Fruit fly (Drosophila melanogaster) whole organism, embryonic: ENCODE results near the gene Ns1.

ENCODE experiments used
- CG10209 ChIP-seq: fragments of 200-800 bp; sonication (Bioruptor generic); optimal IDR thresholded peaks from 3 replicates; lab custom pipeline; 2017; ENCODE audit warnings: missing biosample characterization, mild to moderate bottlenecking, missing genetic modification characterization, missing genetic modification reagents
- CG10462 ChIP-seq: fragments of 200-800 bp; sonication (Bioruptor generic); optimal IDR thresholded peaks from 2 replicates; lab custom pipeline; 2016; ENCODE audit warnings: missing biosample characterization, missing genetic modification characterization
- CG10543 ChIP-seq: fragments of 200-800 bp; sonication (Bioruptor generic); optimal IDR thresholded peaks from 3 replicates; lab custom pipeline; 2017; ENCODE audit warnings: missing biosample characterization, mild to moderate bottlenecking, missing genetic modification characterization, moderate library complexity
- CG11085 ChIP-seq: fragments of 200-800 bp; sonication (Bioruptor generic); IDR thresholded peaks from 2 replicates; pipeline ENCODE4 v1.3.6; 2022; ENCODE audit warnings: missing biosample characterization, missing genetic modification characterization
- CG12219 ChIP-seq: fragments of 200-800 bp; sonication (Bioruptor generic); optimal IDR thresholded peaks from 3 replicates; lab custom pipeline; 2018; ENCODE audit warnings: missing biosample characterization, mild to moderate bottlenecking, missing genetic modification characterization
- CG1233 ChIP-seq: fragments of 200-800 bp; sonication (Bioruptor generic); optimal IDR thresholded peaks from 4 replicates; lab custom pipeline; 2018; ENCODE audit warnings: missing biosample characterization, mild to moderate bottlenecking, missing genetic modification characterization
- CG14860 ChIP-seq: fragments of 200-800 bp; sonication (Bioruptor generic); IDR thresholded peaks from 3 replicates; pipeline ENCODE4 v1.3.6; 2022; ENCODE audit warnings: missing biosample characterization, missing genetic modification characterization; ENCODE audit not compliant: partially characterized antibody
- CG15479 ChIP-seq: fragments of 200-800 bp; sonication (Bioruptor generic); optimal IDR thresholded peaks from 3 replicates; lab custom pipeline; 2019; ENCODE audit warnings: missing biosample characterization, mild to moderate bottlenecking, missing genetic modification characterization, moderate library complexity
- CG15514 ChIP-seq: fragments of 200-800 bp; sonication (Bioruptor generic); optimal IDR thresholded peaks from 3 replicates; lab custom pipeline; 2017; ENCODE audit warnings: missing biosample characterization, missing genetic modification characterization, mild to moderate bottlenecking, moderate library complexity, missing genetic modification reagents
- CG15601 ChIP-seq: fragments of 200-800 bp; sonication (Bioruptor generic); optimal IDR thresholded peaks from 3 replicates; lab custom pipeline; 2019; ENCODE audit warnings: missing biosample characterization, mild to moderate bottlenecking, missing genetic modification characterization, moderate library complexity
- CG18619 ChIP-seq: fragments of 200-800 bp; sonication (Bioruptor generic); optimal IDR thresholded peaks from 3 replicates; lab custom pipeline; 2017; ENCODE audit warnings: missing biosample characterization, mild to moderate bottlenecking, missing genetic modification characterization
- CG3065 ChIP-seq: fragments of 200-800 bp; sonication (Bioruptor generic); optimal IDR thresholded peaks from 2 replicates; lab custom pipeline; 2016; ENCODE audit warnings: missing biosample characterization, missing genetic modification characterization
- CG31388 ChIP-seq: fragments of 200-800 bp; sonication (Bioruptor generic); optimal IDR thresholded peaks from 2 replicates; lab custom pipeline; 2016; ENCODE audit warnings: missing biosample characterization, missing genetic modification characterization
- CG32532 ChIP-seq: fragments of 200-800 bp; sonication (Bioruptor generic); IDR thresholded peaks from 2 replicates; pipeline ENCODE4 v1.3.6; 2022; ENCODE audit warnings: missing biosample characterization, missing genetic modification characterization
- CG3407 ChIP-seq: fragments of 200-800 bp; sonication (Bioruptor generic); optimal IDR thresholded peaks from 2 replicates; lab custom pipeline; 2018; ENCODE audit warnings: missing biosample characterization, mild to moderate bottlenecking, missing genetic modification characterization
- CG4360 ChIP-seq: fragments of 200-800 bp; sonication (Bioruptor generic); IDR thresholded peaks from 2 replicates; pipeline ENCODE4 v1.3.6; 2022; ENCODE audit warnings: missing biosample characterization, missing genetic modification characterization
- CG4404 ChIP-seq: fragments of 200-800 bp; sonication (Bioruptor generic); IDR thresholded peaks from 2 replicates; pipeline ENCODE4 v1.3.6; 2022; ENCODE audit warnings: missing biosample characterization, missing genetic modification characterization
- CG4424 ChIP-seq: fragments of 200-800 bp; sonication (Bioruptor generic); optimal IDR thresholded peaks from 3 replicates; lab custom pipeline; 2016; ENCODE audit warnings: missing biosample characterization, missing genetic modification characterization
- CG7556 ChIP-seq: fragments of 200-800 bp; sonication (Bioruptor generic); optimal IDR thresholded peaks from 2 replicates; lab custom pipeline; 2017; ENCODE audit warnings: missing biosample characterization, mild to moderate bottlenecking, missing genetic modification characterization
- CG8924 ChIP-seq: fragments of 200-800 bp; optimal IDR thresholded peaks from 3 replicates; lab custom pipeline; 2019; ENCODE audit warnings: missing biosample characterization, mild to moderate bottlenecking, missing genetic modification characterization, moderate library complexity
- CG9437 ChIP-seq: fragments of 200-800 bp; sonication (Bioruptor generic); optimal IDR thresholded peaks from 2 replicates; lab custom pipeline; 2018; ENCODE audit warnings: missing biosample characterization, mild to moderate bottlenecking, missing genetic modification characterization
- CTCF ChIP-seq: fragments of 200-800 bp; sonication (Bioruptor generic); optimal IDR thresholded peaks from 2 replicates; lab custom pipeline; 2017; ENCODE audit warnings: missing biosample characterization, mild to moderate bottlenecking, missing genetic modification characterization, moderate library complexity
- CkIIα-i1 ChIP-seq: fragments of 200-800 bp; sonication (Bioruptor generic); IDR thresholded peaks from 2 replicates; pipeline ENCODE4 v1.3.6; 2022; ENCODE audit warnings: missing biosample characterization, missing genetic modification characterization
- CoRest ChIP-seq: fragments of 200-800 bp; sonication (Bioruptor generic); optimal IDR thresholded peaks from 3 replicates; lab custom pipeline; 2018; ENCODE audit warnings: missing biosample characterization, mild to moderate bottlenecking, missing genetic modification characterization, moderate library complexity
- CrebB ChIP-seq: fragments of 200-800 bp; sonication (Bioruptor generic); optimal IDR thresholded peaks from 3 replicates; lab custom pipeline; 2018; ENCODE audit warnings: missing biosample characterization, mild to moderate bottlenecking, missing genetic modification characterization
- Doc2 ChIP-seq: fragments of 200-800 bp; sonication (Bioruptor generic); IDR thresholded peaks from 2 replicates; pipeline ENCODE4 v1.3.6; 2022; ENCODE audit warnings: missing biosample characterization, missing genetic modification characterization
- Elba2 ChIP-seq: fragments of 200-800 bp; sonication (Bioruptor generic); optimal IDR thresholded peaks from 3 replicates; lab custom pipeline; 2016; ENCODE audit warnings: missing biosample characterization, missing genetic modification characterization
- HLH3B ChIP-seq: fragments of 200-800 bp; sonication (Bioruptor generic); IDR thresholded peaks from 2 replicates; pipeline ENCODE4 v1.3.6; 2022; ENCODE audit warnings: missing biosample characterization, missing genetic modification characterization
- Hmr ChIP-seq: fragments of 200-800 bp; sonication (Bioruptor generic); optimal IDR thresholded peaks from 3 replicates; lab custom pipeline; 2017; ENCODE audit warnings: mild to moderate bottlenecking, missing biosample characterization, missing genetic modification reagents, missing genetic modification characterization
- Jarid2 ChIP-seq: fragments of 200-800 bp; sonication (Bioruptor generic); optimal IDR thresholded peaks from 3 replicates; lab custom pipeline; 2017; ENCODE audit warnings: mild to moderate bottlenecking, missing biosample characterization, missing genetic modification reagents, missing genetic modification characterization
- Lim3 ChIP-seq: fragments of 200-800 bp; sonication (Bioruptor generic); IDR thresholded peaks from 2 replicates; pipeline ENCODE4 v1.3.6; 2022; ENCODE audit warnings: missing biosample characterization, missing genetic modification characterization
- Nf-YA ChIP-seq: fragments of 200-800 bp; sonication (Bioruptor generic); IDR thresholded peaks from 2 replicates; pipeline ENCODE4 v1.3.6; 2022; ENCODE audit warnings: missing biosample characterization, missing genetic modification characterization
- Poxn ChIP-seq: fragments of 200-800 bp; sonication (Bioruptor generic); IDR thresholded peaks from 2 replicates; pipeline ENCODE4 v1.3.6; 2022; ENCODE audit warnings: missing biosample characterization, missing genetic modification characterization
- Ptx1 ChIP-seq: fragments of 200-800 bp; sonication (Bioruptor generic); IDR thresholded peaks from 2 replicates; pipeline ENCODE4 v1.3.6; 2022; ENCODE audit warnings: missing biosample characterization, missing genetic modification characterization
- ap ChIP-seq: fragments of 200-800 bp; sonication (Bioruptor generic); IDR thresholded peaks from 2 replicates; pipeline ENCODE4 v1.3.6; 2022; ENCODE audit warnings: missing biosample characterization, missing genetic modification characterization
- bbx ChIP-seq: fragments of 200-800 bp; sonication (Bioruptor generic); IDR thresholded peaks from 2 replicates; pipeline ENCODE4 v1.3.6; 2022; ENCODE audit warnings: missing biosample characterization, missing genetic modification characterization; ENCODE audit not compliant: partially characterized antibody
- chn ChIP-seq: fragments of 200-800 bp; sonication (Bioruptor generic); optimal IDR thresholded peaks from 2 replicates; lab custom pipeline; 2016; ENCODE audit warnings: missing biosample characterization, missing genetic modification characterization
- ci ChIP-seq: fragments of 200-800 bp; sonication (Bioruptor generic); IDR thresholded peaks from 3 replicates; pipeline ENCODE4 v1.3.6; 2022; ENCODE audit warnings: missing biosample characterization, missing genetic modification characterization
- dimm ChIP-seq: fragments of 200-800 bp; sonication (Bioruptor generic); IDR thresholded peaks from 2 replicates; pipeline ENCODE4 v1.3.6; 2022; ENCODE audit warnings: missing biosample characterization, missing genetic modification characterization
- gem ChIP-seq: fragments of 200-800 bp; sonication (Bioruptor generic); optimal IDR thresholded peaks from 2 replicates; lab custom pipeline; 2019; ENCODE audit warnings: missing biosample characterization, mild to moderate bottlenecking, missing genetic modification characterization, moderate library complexity
- nom ChIP-seq: fragments of 200-800 bp; sonication (Bioruptor generic); optimal IDR thresholded peaks from 2 replicates; lab custom pipeline; 2017; ENCODE audit warnings: missing biosample characterization, missing genetic modification characterization, mild to moderate bottlenecking, moderate library complexity, missing genetic modification reagents
- pita ChIP-seq: fragments of 200-800 bp; sonication (Bioruptor generic); optimal IDR thresholded peaks from 2 replicates; lab custom pipeline; 2017; ENCODE audit warnings: missing biosample characterization, mild to moderate bottlenecking, missing genetic modification characterization
- pnt ChIP-seq: fragments of 200-800 bp; sonication (Bioruptor generic); optimal IDR thresholded peaks from 3 replicates; lab custom pipeline; 2016; ENCODE audit warnings: missing biosample characterization, missing genetic modification characterization
- rib ChIP-seq: fragments of 200-800 bp; sonication (Bioruptor generic); IDR thresholded peaks from 2 replicates; pipeline ENCODE4 v1.3.6; 2022; ENCODE audit warnings: missing biosample characterization, missing genetic modification characterization
- row ChIP-seq: fragments of 200-800 bp; sonication (Bioruptor generic); IDR thresholded peaks from 3 replicates; pipeline ENCODE4 v1.3.6; 2022; ENCODE audit warnings: missing biosample characterization, missing genetic modification characterization
- sob ChIP-seq: fragments of 200-800 bp; sonication (Bioruptor generic); IDR thresholded peaks from 2 replicates; pipeline ENCODE4 v1.3.6; 2022; ENCODE audit warnings: missing biosample characterization, missing genetic modification characterization
- sqz ChIP-seq: fragments of 200-800 bp; sonication (Bioruptor generic); optimal IDR thresholded peaks from 3 replicates; lab custom pipeline; 2018; ENCODE audit warnings: missing biosample characterization, mild to moderate bottlenecking, missing genetic modification characterization
- ssp ChIP-seq: fragments of 200-800 bp; sonication (Bioruptor generic); IDR thresholded peaks from 2 replicates; pipeline ENCODE4 v1.3.6; 2022; ENCODE audit warnings: missing biosample characterization, missing genetic modification characterization
- tna ChIP-seq: fragments of 200-800 bp; sonication (Bioruptor generic); IDR thresholded peaks from 2 replicates; pipeline ENCODE4 v1.3.6; 2022; ENCODE audit warnings: missing biosample characterization, missing genetic modification characterization; ENCODE audit not compliant: partially characterized antibody
- ttk ChIP-seq: fragments of 200-800 bp; sonication (Bioruptor generic); IDR thresholded peaks from 2 replicates; pipeline ENCODE4 v2.1.2; 2022; ENCODE audit warnings: missing biosample characterization, missing genetic modification characterization
- tx ChIP-seq: fragments of 200-800 bp; sonication (Bioruptor generic); optimal IDR thresholded peaks from 2 replicates; lab custom pipeline; 2016; ENCODE audit warnings: missing biosample characterization, missing genetic modification characterization
- unpg ChIP-seq: fragments of 200-800 bp; sonication (Bioruptor generic); optimal IDR thresholded peaks from 3 replicates; lab custom pipeline; 2018; ENCODE audit warnings: missing biosample characterization, mild to moderate bottlenecking, missing genetic modification characterization, moderate library complexity

Gene Ns1

DNA sequence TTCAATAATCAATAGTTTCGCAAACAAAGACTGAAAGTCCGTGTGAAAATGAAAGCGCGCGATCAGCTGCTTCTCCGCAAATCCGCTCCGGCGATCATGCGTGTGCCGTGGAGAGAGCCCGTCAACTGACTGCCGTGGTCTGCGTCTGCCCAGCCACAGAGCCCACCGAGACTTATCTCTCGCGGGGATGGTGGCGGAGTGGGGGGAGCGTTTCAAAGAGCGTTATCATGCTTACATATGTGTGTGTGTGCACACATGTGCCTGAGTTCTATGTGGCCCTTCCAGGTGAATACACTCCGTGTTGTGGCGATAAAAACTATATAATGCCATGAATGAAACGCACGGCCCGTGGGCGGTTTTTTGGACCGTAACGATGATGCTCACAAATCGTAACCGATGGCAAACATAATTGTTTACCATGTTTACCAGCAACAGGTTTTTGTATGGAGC is 5.5 kb upstream of the Ns1 start (continued):
- peak; percentile 19 for TF ChIP-seq Hmr (GFP tag; lab: Kevin White, UChicago)
- no peak for TF ChIP-seq CG11085
- no peak for TF ChIP-seq tx (GFP tag; lab: Kevin White, UChicago)
- peak; percentile 91 for TF ChIP-seq CG10543 (GFP tag; lab: Kevin White, UChicago)
- TF ChIP-seq CG32532 (GFP tag; lab: Robert Waterston, UW) = no peak; the same call in 1 of the 2 replicates
- no peak for TF ChIP-seq CG3065 (GFP tag; lab: Kevin White, UChicago)
- no peak for TF ChIP-seq CG15601 (tag; lab: Kevin White, UChicago)
- peak; percentile 22 for TF ChIP-seq CG15514
- no peak for TF ChIP-seq dimm (GFP tag; lab: Robert Waterston, UW)
- 0 out of 2 replicates have a peak, but pooled peaks have one; percentile 29 for TF ChIP-seq bbx (GFP tag; lab: Robert Waterston, UW)
- TF ChIP-seq CG7556 = no peak
- no peak for TF ChIP-seq CkIIα-i1 (GFP tag; lab: Robert Waterston, UW)
- peak; percentile 58 for TF ChIP-seq sob (GFP tag; lab: Robert Waterston, UW)
- TF ChIP-seq CrebB (tag; lab: Kevin White, UChicago) = peak; percentile 44
- no peak for TF ChIP-seq Poxn (GFP tag; lab: Robert Waterston, UW)
- TF ChIP-seq ap = no peak
- no peak for TF ChIP-seq CG9437 (GFP tag; lab: Kevin White, UChicago)
- TF ChIP-seq CG8924 = no peak
- TF ChIP-seq CG4404 (GFP tag; lab: Robert Waterston, UW) = no peak
- peak; percentile 42 for TF ChIP-seq nom (GFP tag; lab: Kevin White, UChicago)
- no peak for TF ChIP-seq Doc2 (GFP tag; lab: Robert Waterston, UW)
- no peak for TF ChIP-seq CG10209
- peak; percentile 11 for TF ChIP-seq CG12219 (GFP tag; lab: Kevin White, UChicago)
- peak; percentile 64 for TF ChIP-seq Jarid2
- no peak for TF ChIP-seq Lim3 (GFP tag; lab: Robert Waterston, UW)
- peak; percentile 36; the same call in 1 of the 2 replicates for TF ChIP-seq tna (GFP tag; lab: Robert Waterston, UW)
- no peak for TF ChIP-seq pnt (GFP tag; lab: Kevin White, UChicago)
- no peak for TF ChIP-seq CG14860
- no peak for TF ChIP-seq ttk (GFP tag; lab: Robert Waterston, UW)
- no peak for TF ChIP-seq chn
- TF ChIP-seq unpg (GFP tag; lab: Kevin White, UChicago) = no peak
- TF ChIP-seq row = no peak; the same call in 2 of the 3 replicates
- TF ChIP-seq CG18619 (GFP tag; lab: Kevin White, UChicago) = no peak
- TF ChIP-seq CG15479 (GFP tag; lab: Kevin White, UChicago) = peak; percentile 77
- no peak for TF ChIP-seq Elba2 (GFP tag; lab: Kevin White, UChicago)
- TF ChIP-seq gem = no peak
- no peak for TF ChIP-seq sqz (GFP tag; lab: Kevin White, UChicago)
- TF ChIP-seq CTCF (GFP tag; lab: Kevin White, UChicago) = no peak
- TF ChIP-seq Ptx1 = no peak
- TF ChIP-seq rib = peak; percentile 71
- TF ChIP-seq CG31388 = no peak
- peak; percentile 32; the same call in 2 of the 3 replicates for TF ChIP-seq ci (GFP tag; lab: Robert Waterston, UW)
- TF ChIP-seq CG4424 (GFP tag; lab: Kevin White, UChicago) = no peak
- no peak for TF ChIP-seq CG10462
- no peak for TF ChIP-seq CoRest (tag; lab: Kevin White, UChicago)
- peak; percentile 43; the same call in 1 of the 2 replicates for TF ChIP-seq HLH3B
- no peak for TF ChIP-seq pita (GFP tag; lab: Kevin White, UChicago)
- no peak for TF ChIP-seq Nf-YA (GFP tag; lab: Robert Waterston, UW)
- no peak for TF ChIP-seq CG3407 (GFP tag; lab: Kevin White, UChicago)
- no peak for TF ChIP-seq CG4360 (GFP tag; lab: Robert Waterston, UW)
- peak; percentile 29 for TF ChIP-seq CG1233 (GFP tag; lab: Kevin White, UChicago)
- no peak for TF ChIP-seq ssp (GFP tag; lab: Robert Waterston, UW)
